Worm (Caenorhabditis elegans) whole organism, midembryonic: ENCODE results near the gene F41G3.5.

Source experiments
- T22C8.4 ChIP-seq: fragments of 200-800 bp; sonication (Bioruptor generic); IDR thresholded peaks from 2 replicates; pipeline ENCODE4 v1.3.6; 2022; ENCODE audit warnings: missing genetic modification characterization, missing compliant biosample characterization
- cog-1 ChIP-seq: sonication (generic microtip); optimal IDR thresholded peaks from 2 replicates; lab custom pipeline; 2016; ENCODE audit warnings: missing genetic modification characterization, missing compliant biosample characterization
- flt-1 ChIP-seq: fragments of 200-800 bp; sonication (Bioruptor generic); IDR thresholded peaks from 2 replicates; pipeline ENCODE4 v1.3.6; 2022; ENCODE audit warnings: missing genetic modification characterization, missing compliant biosample characterization
- med-1 ChIP-seq: sonication (generic microtip); optimal IDR thresholded peaks from 2 replicates; lab custom pipeline; 2017; ENCODE audit warnings: missing genetic modification characterization, mild to moderate bottlenecking, missing compliant biosample characterization, antibody characterized with exemption, missing genetic modification reagents; ENCODE audit not compliant: insufficient read depth
- ref-1 ChIP-seq: fragments of 200-800 bp; sonication (Bioruptor generic); conservative IDR thresholded peaks from 2 replicates; pipeline ENCODE4 v1.3.6; 2022; ENCODE audit warnings: missing genetic modification reagents, missing genetic modification characterization, missing compliant biosample characterization
- tab-1 ChIP-seq: fragments of 200-800 bp; sonication (Bioruptor generic); IDR thresholded peaks from 2 replicates; pipeline ENCODE4 v1.3.6; 2022; ENCODE audit warnings: missing genetic modification characterization, missing compliant biosample characterization
- ztf-23 ChIP-seq: fragments of 200-800 bp; sonication (Bioruptor generic); IDR thresholded peaks from 2 replicates; pipeline ENCODE4 v1.3.6; 2022; ENCODE audit warnings: missing genetic modification reagents, missing genetic modification characterization, missing compliant biosample characterization
- ztf-29 ChIP-seq: fragments of 200-800 bp; sonication (Bioruptor generic); IDR thresholded peaks from 2 replicates; pipeline ENCODE4 v1.3.6; 2022; ENCODE audit warnings: missing genetic modification reagents, missing genetic modification characterization, missing compliant biosample characterization

- TF ChIP-seq ref-1 (GFP tag; lab: Robert Waterston, UW) (no peak), flt-1 (GFP tag; lab: Robert Waterston, UW) (no peak), tab-1 (no peak), ztf-29 (no peak), cog-1 (tag; lab: Kevin White, UChicago) (no peak), T22C8.4 (GFP tag; lab: Robert Waterston, UW) (no peak), ztf-23 (GFP tag; lab: Robert Waterston, UW) (no peak), med-1 (GFP tag; lab: Kevin White, UChicago) (no peak)
These were observed 23.5 kb downstream of the F41G3.5 start for ce11 chrII:6770030-6770429.
